Worm (Caenorhabditis elegans): Measurements from ENCODE around the gene ttbk-2.2.

The ttbk-2.2 gene

DNA sequence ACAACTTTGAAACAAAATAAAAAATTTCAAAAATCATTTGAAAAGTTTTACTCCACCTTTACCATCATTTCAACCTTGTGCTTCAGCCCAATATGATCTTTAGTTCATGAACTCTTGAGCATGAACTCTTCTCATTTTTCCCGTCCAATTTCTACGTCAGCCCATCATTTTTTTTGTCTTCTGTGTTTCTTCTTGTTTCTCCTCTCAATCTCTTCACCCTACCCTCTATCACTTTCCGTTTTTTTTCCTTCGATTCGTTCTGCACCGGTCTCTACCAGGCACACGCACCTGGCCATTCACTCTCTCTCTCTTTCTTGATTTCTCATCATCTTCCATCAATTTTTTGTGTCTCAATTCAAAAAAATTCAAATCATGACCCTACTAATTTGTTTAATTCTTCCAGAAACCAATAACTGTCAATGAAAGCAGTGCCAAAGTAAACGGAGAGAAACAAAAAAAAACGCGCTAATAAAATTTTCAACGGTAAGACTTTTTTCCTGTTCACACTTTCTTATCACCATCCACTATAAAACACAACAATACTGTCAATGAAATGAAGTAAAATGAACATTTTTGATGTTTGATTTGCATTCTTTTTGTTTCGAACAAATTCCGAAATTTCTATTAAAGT, 16.2 kb upstream of the ttbk-2.2 start, which contains the start of gene pygo-1 (continued):
- no peak for TF ChIP-seq dpl-1 (GFP tag; optimal IDR thresholded peaks at IDR 0.05)
- TF ChIP-seq gei-8 (GFP tag; optimal IDR thresholded peaks at IDR 0.05), result no peak
- no peak for TF ChIP-seq tag-97 (GFP tag; IDR thresholded peaks at IDR 0.05)
- no peak for TF ChIP-seq unc-62 (GFP tag; optimal IDR thresholded peaks at IDR 0.05 in 1 of 2)
- no peak for TF ChIP-seq unc-62 (tag; optimal IDR thresholded peaks at IDR 0.05)
- 0 out of 2 replicates have a peak, but pooled peaks have one; percentile 38 for TF ChIP-seq dmd-8 (GFP tag; IDR thresholded peaks at IDR 0.05)
- TF ChIP-seq dmd-6 (GFP tag; IDR thresholded peaks at IDR 0.05), result peak; percentile 39
- no peak for TF ChIP-seq zip-11 (GFP tag; IDR thresholded peaks at IDR 0.05)
- no peak for TF ChIP-seq nhr-76 (tag; optimal IDR thresholded peaks at IDR 0.05)
- no peak for TF ChIP-seq unc-130 (GFP tag; optimal IDR thresholded peaks at IDR 0.05)
- no peak for TF ChIP-seq arid-1 (GFP tag; conservative IDR thresholded peaks at IDR 0.05)
- TF ChIP-seq daf-16 (GFP tag; optimal IDR thresholded peaks at IDR 0.05), result no peak
- peak; percentile 70 for TF ChIP-seq daf-16 (tag; optimal IDR thresholded peaks at IDR 0.05)
- TF ChIP-seq nhr-48 (tag; optimal IDR thresholded peaks at IDR 0.05), result peak; percentile 51
- TF ChIP-seq snpc-4 (tag; optimal IDR thresholded peaks at IDR 0.05), result no peak
- TF ChIP-seq hif-1 (tag; optimal IDR thresholded peaks at IDR 0.05), result no peak
- no peak for TF ChIP-seq duxl-1 (tag; optimal IDR thresholded peaks at IDR 0.05; ENCODE audit: poor library complexity)
- TF ChIP-seq sdz-12 (GFP tag; optimal IDR thresholded peaks at IDR 0.05), result no peak
- TF ChIP-seq pha-4 (GFP tag; IDR thresholded peaks at IDR 0.05), result no peak
- TF ChIP-seq pha-4 (tag; optimal IDR thresholded peaks at IDR 0.05), result no peak
- TF ChIP-seq ztf-11 (tag; optimal IDR thresholded peaks at IDR 0.05), result no peak
- no peak for TF ChIP-seq saeg-2 (GFP tag; IDR thresholded peaks at IDR 0.05)
- TF ChIP-seq hlh-30 (tag; optimal IDR thresholded peaks at IDR 0.05; ENCODE audit: insufficient read depth), result peak; percentile 9
- TF ChIP-seq mep-1 (tag; optimal IDR thresholded peaks at IDR 0.05), result peak; percentile 18
- no peak for TF ChIP-seq aha-1 (tag)
- TF ChIP-seq T26A8.4 (GFP tag; IDR thresholded peaks at IDR 0.05), result no peak
- 0 out of 2 replicates have a peak, but pooled peaks have one; percentile 16 for TF ChIP-seq ctbp-1 (GFP tag; IDR thresholded peaks at IDR 0.05)
- TF ChIP-seq lin-13 (GFP tag; optimal IDR thresholded peaks at IDR 0.05), result no peak
- no peak for TF ChIP-seq daf-8 (GFP tag; IDR thresholded peaks at IDR 0.05)
- TF ChIP-seq F26F4.8 (GFP tag; conservative IDR thresholded peaks at IDR 0.05), result no peak
- TF ChIP-seq unc-39 (tag; optimal IDR thresholded peaks at IDR 0.05), result no peak
- TF ChIP-seq nhr-41 (GFP tag; IDR thresholded peaks at IDR 0.05), result no peak
- peak; percentile 58 for TF ChIP-seq nhr-28 (tag; optimal IDR thresholded peaks at IDR 0.05)
- TF ChIP-seq hlh-11 (tag; optimal IDR thresholded peaks at IDR 0.05), result peak; percentile 72
- TF ChIP-seq ces-1 (GFP tag; optimal IDR thresholded peaks at IDR 0.05), result no peak
- TF ChIP-seq R02D3.7 (tag; optimal IDR thresholded peaks at IDR 0.05), result no peak
- TF ChIP-seq ceh-62 (tag; optimal IDR thresholded peaks at IDR 0.05), result no peak
- TF ChIP-seq lin-15B (tag; optimal IDR thresholded peaks at IDR 0.05), result no peak
- no peak for TF ChIP-seq egl-43 (GFP tag; IDR thresholded peaks at IDR 0.05)
- no peak for TF ChIP-seq ceh-44 (GFP tag; IDR thresholded peaks at IDR 0.05)
- no peak for TF ChIP-seq daf-19 (GFP tag; conservative IDR thresholded peaks at IDR 0.05)
- TF ChIP-seq nhr-10 (tag; optimal IDR thresholded peaks at IDR 0.05), result no peak
- TF ChIP-seq ceh-20 (GFP tag; IDR thresholded peaks at IDR 0.05), result no peak
- TF ChIP-seq zag-1 (tag; optimal IDR thresholded peaks at IDR 0.05), result no peak
- no peak for TF ChIP-seq mxl-3 (GFP tag; optimal IDR thresholded peaks at IDR 0.05)
- TF ChIP-seq ZK337.2 (GFP tag; IDR thresholded peaks at IDR 0.05), result no peak
- no peak for TF ChIP-seq Y48G9A.11 (GFP tag; IDR thresholded peaks at IDR 0.05)
- no peak for TF ChIP-seq nhr-77 (tag; optimal IDR thresholded peaks at IDR 0.05)
- no peak for TF ChIP-seq F37D6.2 (tag; optimal IDR thresholded peaks at IDR 0.05)
- no peak for TF ChIP-seq spr-1 (tag; optimal IDR thresholded peaks at IDR 0.05)
- TF ChIP-seq php-3 (GFP tag; IDR thresholded peaks at IDR 0.05), result peak; percentile 63; the same call in 1 of the 2 replicates
- TF ChIP-seq lin-39 (tag; optimal IDR thresholded peaks at IDR 0.05), result no peak
- TF ChIP-seq nhr-102 (tag; optimal IDR thresholded peaks at IDR 0.05), result no peak

All from whole organism, L4 larva.